Fruit fly (Drosophila melanogaster) whole organism, embryonic: ENCODE data around the gene lectin-33A.

Experiments
- Atf3 ChIP-seq: fragments of 200-800 bp; sonication (Bioruptor generic); optimal IDR thresholded peaks from 3 replicates; lab custom pipeline; 2016; ENCODE audit warnings: missing biosample characterization, missing genetic modification characterization
- BEAF-32 ChIP-seq: fragments of 200-800 bp; sonication (Bioruptor generic); optimal IDR thresholded peaks from 3 replicates; lab custom pipeline; 2017; ENCODE audit warnings: missing biosample characterization, missing genetic modification characterization, mild to moderate bottlenecking, moderate library complexity, missing genetic modification reagents
- Bteb2 ChIP-seq: fragments of 200-800 bp; sonication (Bioruptor generic); optimal IDR thresholded peaks from 2 replicates; lab custom pipeline; 2016; ENCODE audit warnings: missing biosample characterization, missing genetic modification characterization
- CG11398 ChIP-seq: fragments of 200-800 bp; sonication (Bioruptor generic); optimal IDR thresholded peaks from 2 replicates; lab custom pipeline; 2016; ENCODE audit warnings: missing biosample characterization, missing genetic modification characterization
- CG11695 ChIP-seq: fragments of 200-800 bp; sonication (Bioruptor generic); IDR thresholded peaks from 3 replicates; pipeline ENCODE4 v1.3.6; 2022; ENCODE audit warnings: missing biosample characterization, missing genetic modification characterization
- CG12219 ChIP-seq: fragments of 200-800 bp; sonication (Bioruptor generic); optimal IDR thresholded peaks from 3 replicates; lab custom pipeline; 2018; ENCODE audit warnings: missing biosample characterization, mild to moderate bottlenecking, missing genetic modification characterization
- CG17186 ChIP-seq: fragments of 200-800 bp; sonication (Bioruptor generic); optimal IDR thresholded peaks from 3 replicates; lab custom pipeline; 2017; ENCODE audit warnings: missing biosample characterization, missing genetic modification reagents, missing genetic modification characterization
- CG2889 ChIP-seq: fragments of 200-800 bp; sonication (Bioruptor generic); IDR thresholded peaks from 3 replicates; pipeline ENCODE4 v1.3.6; 2022; ENCODE audit warnings: missing biosample characterization, missing genetic modification characterization
- CG34422 ChIP-seq: fragments of 200-800 bp; sonication (Bioruptor generic); IDR thresholded peaks from 3 replicates; pipeline ENCODE4 v1.3.6; 2022; ENCODE audit warnings: missing biosample characterization, missing genetic modification characterization
- CG3847 ChIP-seq: fragments of 200-800 bp; sonication (Bioruptor generic); IDR thresholded peaks from 2 replicates; pipeline ENCODE4 v1.3.6; 2022; ENCODE audit warnings: missing biosample characterization, missing genetic modification characterization
- CG4617 ChIP-seq: fragments of 200-800 bp; sonication (Bioruptor generic); optimal IDR thresholded peaks from 3 replicates; lab custom pipeline; 2016; ENCODE audit warnings: missing biosample characterization, missing genetic modification characterization, borderline replicate concordance
- CG9797 ChIP-seq: fragments of 200-800 bp; sonication (Bioruptor generic); optimal IDR thresholded peaks from 3 replicates; lab custom pipeline; 2018; ENCODE audit warnings: missing biosample characterization, mild to moderate bottlenecking, missing genetic modification characterization
- Dp ChIP-seq: fragments of 200-800 bp; sonication (Bioruptor generic); optimal IDR thresholded peaks from 2 replicates; lab custom pipeline; 2018; ENCODE audit warnings: missing biosample characterization, mild to moderate bottlenecking, missing genetic modification characterization, moderate library complexity
- E2f2 ChIP-seq: fragments of 200-800 bp; sonication (Bioruptor generic); IDR thresholded peaks from 2 replicates; pipeline ENCODE4 v1.3.6; 2022; ENCODE audit warnings: missing biosample characterization, missing genetic modification characterization
- Gug ChIP-seq: fragments of 200-800 bp; sonication (Bioruptor generic); IDR thresholded peaks from 4 replicates; pipeline ENCODE4 v1.3.6; 2022; ENCODE audit warnings: missing biosample characterization, missing genetic modification characterization
- H15 ChIP-seq: fragments of 200-800 bp; sonication (Bioruptor generic); IDR thresholded peaks from 3 replicates; pipeline ENCODE4 v1.3.6; 2022; ENCODE audit warnings: missing biosample characterization, missing genetic modification characterization
- HLH3B ChIP-seq: fragments of 200-800 bp; sonication (Bioruptor generic); IDR thresholded peaks from 2 replicates; pipeline ENCODE4 v1.3.6; 2022; ENCODE audit warnings: missing biosample characterization, missing genetic modification characterization
- Hr3 ChIP-seq: fragments of 200-800 bp; sonication (Bioruptor generic); optimal IDR thresholded peaks from 3 replicates; lab custom pipeline; 2016; ENCODE audit warnings: missing biosample characterization, missing genetic modification characterization
- Hr78 ChIP-seq, 2 experiments: fragments of 200-800 bp in 1 of 2; fragments of >200 bp in 1 of 2; sonication (Bioruptor generic) in 1 of 2; optimal IDR thresholded peaks; 2 replicates each; lab custom pipeline; 2017 to 2019; ENCODE audit warnings: missing biosample characterization in 2 of 2, missing genetic modification characterization in 2 of 2, mild to moderate bottlenecking in 1 of 2, moderate library complexity in 1 of 2
- MBD-R2 ChIP-seq: fragments of 200-800 bp; sonication (Bioruptor generic); IDR thresholded peaks from 2 replicates; pipeline ENCODE4 v1.3.6; 2022; ENCODE audit warnings: missing biosample characterization, missing genetic modification characterization
- MESR4 ChIP-seq: fragments of 200-800 bp; sonication (Bioruptor generic); optimal IDR thresholded peaks from 2 replicates; lab custom pipeline; 2018; ENCODE audit warnings: missing biosample characterization, mild to moderate bottlenecking, missing genetic modification characterization, moderate library complexity
- Meics ChIP-seq: fragments of 200-800 bp; sonication (Bioruptor generic); optimal IDR thresholded peaks from 2 replicates; lab custom pipeline; 2017; ENCODE audit warnings: missing biosample characterization, mild to moderate bottlenecking, missing genetic modification characterization
- NK7.1 ChIP-seq: fragments of 200-800 bp; sonication (Bioruptor generic); optimal IDR thresholded peaks from 3 replicates; lab custom pipeline; 2016; ENCODE audit warnings: missing biosample characterization, missing genetic modification characterization
- Pdp1 ChIP-seq, 2 experiments: fragments of 200-800 bp; sonication (Bioruptor generic); optimal IDR thresholded peaks; 3 replicates each; lab custom pipeline; 2016; ENCODE audit warnings: missing biosample characterization in 2 of 2, missing genetic modification characterization in 2 of 2, mild to moderate bottlenecking in 1 of 2, moderate library complexity in 1 of 2
- Scr ChIP-seq: fragments of 200-800 bp; sonication (Bioruptor generic); IDR thresholded peaks from 2 replicates; pipeline ENCODE4 v1.3.6; 2022; ENCODE audit warnings: missing biosample characterization, missing genetic modification characterization; ENCODE audit not compliant: partially characterized antibody
- ato ChIP-seq: fragments of 200-800 bp; sonication (Bioruptor generic); IDR thresholded peaks from 2 replicates; pipeline ENCODE4 v1.3.6; 2022; ENCODE audit warnings: missing biosample characterization, missing genetic modification characterization; ENCODE audit not compliant: partially characterized antibody
- cas ChIP-seq: fragments of 200-800 bp; sonication (Bioruptor generic); IDR thresholded peaks from 2 replicates; pipeline ENCODE4 v1.3.6; 2022; ENCODE audit warnings: missing biosample characterization, missing genetic modification characterization
- crol ChIP-seq: fragments of 200-800 bp; sonication (Bioruptor generic); IDR thresholded peaks from 2 replicates; pipeline ENCODE4 v1.3.6; 2022; ENCODE audit warnings: missing biosample characterization, missing genetic modification characterization
- esg ChIP-seq: fragments of 200-800 bp; sonication (Bioruptor generic); conservative IDR thresholded peaks from 2 replicates; pipeline ENCODE4 v1.3.6; 2022; ENCODE audit warnings: missing biosample characterization, missing genetic modification characterization
- gfzf ChIP-seq: fragments of 200-800 bp; sonication (Bioruptor generic); optimal IDR thresholded peaks from 2 replicates; lab custom pipeline; 2016; ENCODE audit warnings: missing biosample characterization, mild to moderate bottlenecking, missing genetic modification characterization, moderate library complexity
- grn ChIP-seq: fragments of 200-800 bp; sonication (Bioruptor generic); optimal IDR thresholded peaks from 3 replicates; lab custom pipeline; 2017; ENCODE audit warnings: missing biosample characterization, missing genetic modification characterization
- hbn ChIP-seq: fragments of 200-800 bp; sonication (Bioruptor generic); IDR thresholded peaks from 2 replicates; pipeline ENCODE4 v1.3.6; 2022; ENCODE audit warnings: missing biosample characterization, missing genetic modification characterization; ENCODE audit not compliant: partially characterized antibody
- insv ChIP-seq, 2 experiments: fragments of 200-800 bp; sonication (Bioruptor generic); optimal IDR thresholded peaks; 3 replicates each; lab custom pipeline; 2016 to 2018; ENCODE audit warnings: missing biosample characterization in 2 of 2, missing genetic modification characterization in 2 of 2
- inv ChIP-seq: fragments of 200-800 bp; sonication (Bioruptor generic); IDR thresholded peaks from 2 replicates; pipeline ENCODE4 v1.3.6; 2022; ENCODE audit warnings: missing biosample characterization, missing genetic modification characterization; ENCODE audit not compliant: partially characterized antibody
- kni ChIP-seq: fragments of 200-800 bp; sonication (Bioruptor generic); optimal IDR thresholded peaks from 3 replicates; lab custom pipeline; 2017; ENCODE audit warnings: mild to moderate bottlenecking, missing biosample characterization, missing genetic modification reagents, missing genetic modification characterization
- lmd ChIP-seq: fragments of 200-800 bp; sonication (Bioruptor generic); IDR thresholded peaks from 2 replicates; pipeline ENCODE4 v1.3.6; 2022; ENCODE audit warnings: missing biosample characterization, missing genetic modification characterization
- luna ChIP-seq: fragments of 200-800 bp; sonication (Bioruptor generic); optimal IDR thresholded peaks from 2 replicates; lab custom pipeline; 2016; ENCODE audit warnings: missing biosample characterization, missing genetic modification characterization
- maf-S ChIP-seq: fragments of 200-800 bp; sonication (Bioruptor generic); optimal IDR thresholded peaks from 2 replicates; lab custom pipeline; 2016; ENCODE audit warnings: missing biosample characterization, missing genetic modification characterization
- mld ChIP-seq: fragments of 200-800 bp; sonication (Bioruptor generic); IDR thresholded peaks from 3 replicates; pipeline ENCODE4 v1.3.6; 2022; ENCODE audit warnings: missing biosample characterization, missing genetic modification characterization; ENCODE audit not compliant: partially characterized antibody
- onecut ChIP-seq: fragments of 200-800 bp; sonication (Bioruptor generic); IDR thresholded peaks from 2 replicates; pipeline ENCODE4 v1.3.6; 2022; ENCODE audit warnings: missing biosample characterization, missing genetic modification characterization
- phol ChIP-seq: fragments of 200-800 bp; sonication (Bioruptor generic); optimal IDR thresholded peaks from 3 replicates; lab custom pipeline; 2018; ENCODE audit warnings: missing biosample characterization, mild to moderate bottlenecking, missing genetic modification characterization, moderate library complexity
- pzg ChIP-seq: fragments of 200-800 bp; sonication (Bioruptor generic); optimal IDR thresholded peaks from 3 replicates; lab custom pipeline; 2018; ENCODE audit warnings: missing biosample characterization, mild to moderate bottlenecking, missing genetic modification characterization, moderate library complexity
- sens ChIP-seq: fragments of 200-800 bp; sonication (Bioruptor generic); peaks from one replicate; lab custom pipeline; 2016; ENCODE audit warnings: missing biosample characterization, missing genetic modification characterization
- tup ChIP-seq: fragments of 200-800 bp; sonication (Bioruptor generic); optimal IDR thresholded peaks from 2 replicates; lab custom pipeline; 2016; ENCODE audit warnings: missing biosample characterization, mild to moderate bottlenecking, missing genetic modification characterization, moderate library complexity
- vvl ChIP-seq: fragments of 200-800 bp; sonication (Bioruptor generic); IDR thresholded peaks from 2 replicates; pipeline ENCODE4 v1.3.6; 2022; ENCODE audit warnings: missing biosample characterization, missing genetic modification characterization
- wek ChIP-seq: fragments of 200-800 bp; sonication (Bioruptor generic); optimal IDR thresholded peaks from 3 replicates; lab custom pipeline; 2018; ENCODE audit warnings: missing biosample characterization, mild to moderate bottlenecking, missing genetic modification characterization, moderate library complexity
- zen2 ChIP-seq: fragments of 200-800 bp; sonication (Bioruptor generic); IDR thresholded peaks from 3 replicates; pipeline ENCODE4 v1.3.6; 2022; ENCODE audit warnings: missing biosample characterization, missing genetic modification characterization; ENCODE audit not compliant: partially characterized antibody

The lectin-33A gene

dm6 chr2L:11003925-11004673, 2.2 kb downstream of the lectin-33A start, which contains the start of gene RpL9 (continued):
- TF ChIP-seq tup (GFP tag; lab: Kevin White, UChicago) (no peak), zen2 (GFP tag; lab: Robert Waterston, UW) (no peak), Hr78 (GFP tag; optimal IDR thresholded peaks at IDR 0.05; lab: Kevin White, UChicago) (no peak), CG11695 (GFP tag; lab: Robert Waterston, UW) (peak; percentile 51; the same call in 1 of the 3 replicates), mld (GFP tag; lab: Robert Waterston, UW) (no peak), lmd (no peak), BEAF-32 (GFP tag; lab: Kevin White, UChicago) (peak; percentile 15), HLH3B (GFP tag; lab: Robert Waterston, UW) (no peak; the same call in 1 of the 2 replicates)

dm6 chr2L:11004674-11005045, 2.8 kb downstream of the lectin-33A start, which contains the start of gene Nup154:
Nup154 (plus strand) TSS chr2L:11004820.
- peak; percentile 29 for TF ChIP-seq pzg (GFP tag; lab: Kevin White, UChicago)
- no peak for TF ChIP-seq Meics (GFP tag; lab: Kevin White, UChicago)
- TF ChIP-seq Dp (GFP tag; lab: Kevin White, UChicago): peak; percentile 33
- TF ChIP-seq MBD-R2 (GFP tag; lab: Robert Waterston, UW): peak; percentile 76
- peak; percentile 62 for TF ChIP-seq E2f2 (GFP tag; lab: Robert Waterston, UW)
- no peak for TF ChIP-seq grn
- TF ChIP-seq vvl: 0 out of 2 replicates have a peak, but pooled peaks have one; percentile 14
- TF ChIP-seq sens (GFP tag; lab: Kevin White, UChicago): peak; percentile 31
- TF ChIP-seq Scr: 0 out of 2 replicates have a peak, but pooled peaks have one; percentile 13
- no peak for TF ChIP-seq phol (tag; lab: Kevin White, UChicago)
- 0 out of 2 replicates have a peak, but pooled peaks have one; percentile 26 for TF ChIP-seq hbn (GFP tag; lab: Robert Waterston, UW)
- peak; percentile 13; the same call in 1 of the 3 replicates for TF ChIP-seq CG34422 (GFP tag; lab: Robert Waterston, UW)
- TF ChIP-seq ato (GFP tag; lab: Robert Waterston, UW): 0 out of 2 replicates have a peak, but pooled peaks have one; percentile 22
- TF ChIP-seq MESR4 (GFP tag; lab: Kevin White, UChicago): peak; percentile 43
- no peak for TF ChIP-seq Bteb2
- peak; percentile 33 for TF ChIP-seq CG9797 (GFP tag; lab: Kevin White, UChicago)
- TF ChIP-seq wek: peak; percentile 46
- no peak for TF ChIP-seq CG2889
- TF ChIP-seq gfzf: peak; percentile 51
- peak in 1 of 2 experiments; percentile 20 for TF ChIP-seq Pdp1 (GFP tag; optimal IDR thresholded peaks at IDR 0.05; lab: Kevin White, UChicago)
- TF ChIP-seq CG12219: no peak
- peak; percentile 72 for TF ChIP-seq CG17186 (GFP tag; lab: Kevin White, UChicago)
- TF ChIP-seq cas: no peak
- TF ChIP-seq CG3847 (GFP tag; lab: Robert Waterston, UW): no peak
- TF ChIP-seq inv (GFP tag; lab: Robert Waterston, UW): no peak
- TF ChIP-seq, all 482 proteins: peak for 16

- TF ChIP-seq Atf3 (GFP tag; lab: Kevin White, UChicago) (no peak), CG4617 (GFP tag; lab: Kevin White, UChicago) (peak; percentile 80), luna (GFP tag; lab: Kevin White, UChicago) (no peak), maf-S (GFP tag; lab: Kevin White, UChicago) (peak; percentile 3), insv (GFP tag; optimal IDR thresholded peaks at IDR 0.05; lab: Kevin White, UChicago) (peak in 1 of 2 experiments; percentile 25), Gug (0 out of 4 replicates have a peak, but pooled peaks have one; percentile 20), NK7.1 (GFP tag; lab: Kevin White, UChicago) (no peak), CG11398 (GFP tag; lab: Kevin White, UChicago) (no peak), kni (GFP tag; lab: Kevin White, UChicago) (no peak), H15 (GFP tag; lab: Robert Waterston, UW) (peak; percentile 35; the same call in 1 of the 3 replicates), esg (GFP tag; lab: Robert Waterston, UW) (0 out of 2 replicates have a peak, but pooled peaks have one; percentile 34), crol (GFP tag; lab: Robert Waterston, UW) (no peak), zen2 (GFP tag; lab: Robert Waterston, UW) (no peak; the same call in 2 of the 3 replicates), onecut (no peak), Hr3 (GFP tag; lab: Kevin White, UChicago) (peak; percentile 75)
Observed at dm6 chr2L:11010999-11011398, 9.1 kb downstream of the lectin-33A start, which contains the start of the genes Art8 and dUTPase. Art8 (minus strand) TSS chr2L:11011086. dUTPase (plus strand) TSS chr2L:11011312.
